Fruit fly (Drosophila melanogaster): ENCODE measurements around the gene Dysb.

Dysb gene

dm6 chr3L:18840370-18841007 is 27.1 kb upstream of the Dysb start (continued):
- no peak for TF ChIP-seq peb (GFP tag; IDR thresholded peaks at IDR 0.05)
- peak; percentile 4 for TF ChIP-seq CG8944 (GFP tag; optimal IDR thresholded peaks at IDR 0.05)
- no peak for TF ChIP-seq caup (GFP tag; optimal IDR thresholded peaks at IDR 0.05; ENCODE audit: severe bottlenecking)
- no peak for TF ChIP-seq Scr (GFP tag; IDR thresholded peaks at IDR 0.05; ENCODE audit: partially characterized antibody)
- TF ChIP-seq Sox102F (GFP tag; optimal IDR thresholded peaks at IDR 0.05) = peak; percentile 9
- TF ChIP-seq sug (tag; optimal IDR thresholded peaks at IDR 0.05) = peak; percentile 40
- TF ChIP-seq Hr78 (GFP tag; optimal IDR thresholded peaks at IDR 0.05) = no peak
- TF ChIP-seq kay (GFP tag; optimal IDR thresholded peaks at IDR 0.05) = peak; percentile 4
- no peak for TF ChIP-seq Six4 (GFP tag; optimal IDR thresholded peaks at IDR 0.05)
- TF ChIP-seq lilli (GFP tag; optimal IDR thresholded peaks at IDR 0.05) = peak; percentile 22
- TF ChIP-seq luna (GFP tag; optimal IDR thresholded peaks at IDR 0.05) = no peak
- TF ChIP-seq tap (tag; optimal IDR thresholded peaks at IDR 0.05) = peak; percentile 10
- peak; percentile 17 for TF ChIP-seq HmgZ (tag; optimal IDR thresholded peaks at IDR 0.05)
- TF ChIP-seq Myb (GFP tag; optimal IDR thresholded peaks at IDR 0.05) = peak; percentile 2
- TF ChIP-seq ap (GFP tag; IDR thresholded peaks at IDR 0.05) = no peak
- peak; percentile 67 for TF ChIP-seq Deaf1 (tag; optimal IDR thresholded peaks at IDR 0.05)
- no peak for TF ChIP-seq sr (GFP tag; IDR thresholded peaks at IDR 0.05)
- TF ChIP-seq bab2 (GFP tag; optimal IDR thresholded peaks at IDR 0.05) = peak; percentile 13
- TF ChIP-seq maf-S (GFP tag; optimal IDR thresholded peaks at IDR 0.05) = no peak
- no peak for TF ChIP-seq pzg (GFP tag; optimal IDR thresholded peaks at IDR 0.05)
- no peak for TF ChIP-seq Hr3 (GFP tag; optimal IDR thresholded peaks at IDR 0.05)
- no peak for TF ChIP-seq ERR (GFP tag; optimal IDR thresholded peaks at IDR 0.05)
- TF ChIP-seq CG11696 (GFP tag; IDR thresholded peaks at IDR 0.05) = no peak
- no peak for TF ChIP-seq CG8765 (GFP tag; IDR thresholded peaks at IDR 0.05)
- TF ChIP-seq jumu (GFP tag; optimal IDR thresholded peaks at IDR 0.05) = no peak
- TF ChIP-seq sob (GFP tag; IDR thresholded peaks at IDR 0.05) = no peak
- TF ChIP-seq Hsf (GFP tag; optimal IDR thresholded peaks at IDR 0.05) = peak; percentile 47
- TF ChIP-seq CG7786 (GFP tag; optimal IDR thresholded peaks at IDR 0.05) = peak; percentile 5

DNA sequence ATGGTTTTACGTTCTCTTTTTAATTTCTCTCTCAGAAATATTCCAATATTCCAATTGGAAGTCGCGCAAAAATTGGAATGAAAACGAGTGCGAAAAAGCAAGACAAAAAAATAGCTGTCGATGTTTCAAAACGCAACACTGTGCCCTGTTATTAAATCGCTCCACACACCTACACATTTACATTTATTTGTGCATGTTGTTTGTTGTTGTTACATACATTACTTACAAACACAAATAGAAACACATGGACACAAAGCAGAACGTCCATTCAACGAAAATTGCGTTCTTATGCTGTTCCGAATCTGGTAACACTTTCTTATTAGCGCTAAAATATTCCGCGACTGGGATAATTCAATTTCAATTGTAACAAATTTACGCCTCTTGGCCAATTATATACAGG is 26.3 kb upstream of the Dysb start:
- TF ChIP-seq Dll (GFP tag; IDR thresholded peaks at IDR 0.05; ENCODE audit: partially characterized antibody) (0 out of 4 replicates have a peak, but pooled peaks have one; percentile 17), cg (GFP tag; optimal IDR thresholded peaks at IDR 0.05) (peak; percentile 73), insv (GFP tag; optimal IDR thresholded peaks at IDR 0.05) (peak in 1 of 2 experiments; percentile 88), CG11696 (GFP tag; IDR thresholded peaks at IDR 0.05) (no peak), CG6854 (GFP tag; optimal IDR thresholded peaks at IDR 0.05) (no peak), Sry-β (GFP tag; optimal IDR thresholded peaks at IDR 0.05) (peak; percentile 46), CG4360 (GFP tag; IDR thresholded peaks at IDR 0.05) (peak; percentile 55; the same call in 1 of the 2 replicates), CG15479 (GFP tag; optimal IDR thresholded peaks at IDR 0.05) (peak; percentile 46), Elba2 (GFP tag; optimal IDR thresholded peaks at IDR 0.05) (peak; percentile 67), CG7839 (tag; optimal IDR thresholded peaks at IDR 0.05) (no peak), gfzf (GFP tag; optimal IDR thresholded peaks at IDR 0.05) (peak; percentile 53), twi (tag; optimal IDR thresholded peaks at IDR 0.05) (peak; percentile 16), CG2116 (GFP tag; optimal IDR thresholded peaks at IDR 0.05) (peak; percentile 92), stwl (tag; optimal IDR thresholded peaks at IDR 0.05) (peak; percentile 91), crp (GFP tag; optimal IDR thresholded peaks at IDR 0.05) (no peak), sna (GFP tag; IDR thresholded peaks at IDR 0.05; ENCODE audit: partially characterized antibody) (0 out of 2 replicates have a peak, but pooled peaks have one; percentile 15)
